Fruit fly (Drosophila melanogaster): ENCODE results near the gene CG7888.

dm6 chr3L:11047877-11048276 lies 6.0 kb upstream of the CG7888 start:
- TF ChIP-seq CG32264 (GFP tag; optimal IDR thresholded peaks at IDR 0.05) (no peak), psq (GFP tag; optimal IDR thresholded peaks at IDR 0.05) (peak; percentile 28), OdsH (GFP tag; optimal IDR thresholded peaks at IDR 0.05) (peak; percentile 60), dsf (GFP tag; optimal IDR thresholded peaks at IDR 0.05; ENCODE audit: borderline replicate concordance) (no peak), Abd-B (GFP tag; optimal IDR thresholded peaks at IDR 0.05) (no peak), Myc (optimal IDR thresholded peaks at IDR 0.05) (peak; percentile 92), jim (GFP tag; optimal IDR thresholded peaks at IDR 0.05) (peak; percentile 3), HLH106 (tag; optimal IDR thresholded peaks at IDR 0.05) (peak; percentile 45), Dfd (GFP tag; optimal IDR thresholded peaks at IDR 0.05) (no peak), usp (GFP tag; optimal IDR thresholded peaks at IDR 0.05) (no peak), h (GFP tag; optimal IDR thresholded peaks at IDR 0.05) (peak; percentile 55)

Measured in whole organism, wandering third instar larva.